Fruit fly (Drosophila melanogaster) whole organism, embryonic: ENCODE measurements around the gene CG32801.

Experiments
- CG10543 ChIP-seq: fragments of 200-800 bp; sonication (Bioruptor generic); optimal IDR thresholded peaks from 3 replicates; lab custom pipeline; 2017; ENCODE audit warnings: missing biosample characterization, mild to moderate bottlenecking, missing genetic modification characterization, moderate library complexity
- CG11085 ChIP-seq: fragments of 200-800 bp; sonication (Bioruptor generic); IDR thresholded peaks from 2 replicates; pipeline ENCODE4 v1.3.6; 2022; ENCODE audit warnings: missing biosample characterization, missing genetic modification characterization
- CG12155 ChIP-seq: fragments of 200-800 bp; sonication (Bioruptor generic); optimal IDR thresholded peaks from 3 replicates; lab custom pipeline; 2016; ENCODE audit warnings: missing biosample characterization, missing genetic modification characterization
- CG12299 ChIP-seq: fragments of 200-800 bp; sonication (Bioruptor generic); optimal IDR thresholded peaks from 2 replicates; lab custom pipeline; 2018; ENCODE audit warnings: missing biosample characterization, mild to moderate bottlenecking, missing genetic modification characterization
- CG12659 ChIP-seq: fragments of 200-800 bp; sonication (Bioruptor generic); optimal IDR thresholded peaks from 3 replicates; lab custom pipeline; 2017; ENCODE audit warnings: mild to moderate bottlenecking, missing biosample characterization, missing genetic modification reagents, missing genetic modification characterization
- CG12942 ChIP-seq: fragments of 200-800 bp; sonication (Bioruptor generic); optimal IDR thresholded peaks from 3 replicates; lab custom pipeline; 2016; ENCODE audit warnings: missing biosample characterization, missing genetic modification characterization
- CG14667 ChIP-seq: fragments of 200-800 bp; sonication (Bioruptor generic); IDR thresholded peaks from 2 replicates; pipeline ENCODE4 v1.3.6; 2022; ENCODE audit warnings: missing biosample characterization, missing genetic modification characterization
- CG15073 ChIP-seq: fragments of 200-800 bp; sonication (Bioruptor generic); optimal IDR thresholded peaks from 2 replicates; lab custom pipeline; 2016; ENCODE audit warnings: missing biosample characterization, missing genetic modification characterization
- CG15696 ChIP-seq: fragments of 200-800 bp; sonication (Bioruptor generic); optimal IDR thresholded peaks from 2 replicates; lab custom pipeline; 2019; ENCODE audit warnings: missing biosample characterization, mild to moderate bottlenecking, missing genetic modification characterization, moderate library complexity
- CG17361 ChIP-seq: fragments of 200-800 bp; sonication (Bioruptor generic); IDR thresholded peaks from 3 replicates; pipeline ENCODE4 v1.3.6; 2022; ENCODE audit warnings: missing biosample characterization, missing genetic modification characterization
- CG17829 ChIP-seq: fragments of 200-800 bp; optimal IDR thresholded peaks from 2 replicates; lab custom pipeline; 2019; ENCODE audit warnings: missing biosample characterization, mild to moderate bottlenecking, missing genetic modification characterization, moderate library complexity
- CG18011 ChIP-seq: fragments of 200-800 bp; sonication (Bioruptor generic); optimal IDR thresholded peaks from 2 replicates; lab custom pipeline; 2017; ENCODE audit warnings: missing biosample characterization, missing genetic modification characterization, mild to moderate bottlenecking, moderate library complexity, missing genotype
- CG1832 ChIP-seq: fragments of 200-800 bp; sonication (Bioruptor generic); optimal IDR thresholded peaks from 2 replicates; lab custom pipeline; 2017; ENCODE audit warnings: missing biosample characterization, mild to moderate bottlenecking, missing genetic modification characterization, inconsistent platforms
- CG31224 ChIP-seq: fragments of 200-800 bp; sonication (Bioruptor generic); IDR thresholded peaks from 2 replicates; pipeline ENCODE4 v1.3.6; 2022; ENCODE audit warnings: missing biosample characterization, missing genetic modification characterization
- CG33557 ChIP-seq: fragments of 200-800 bp; sonication (Bioruptor generic); optimal IDR thresholded peaks from 2 replicates; lab custom pipeline; 2019; ENCODE audit warnings: missing biosample characterization, mild to moderate bottlenecking, missing genetic modification characterization, moderate library complexity
- CG3995 ChIP-seq: fragments of 200-800 bp; sonication (Bioruptor generic); optimal IDR thresholded peaks from 3 replicates; lab custom pipeline; 2016; ENCODE audit warnings: missing biosample characterization, missing genetic modification characterization
- CG4617 ChIP-seq: fragments of 200-800 bp; sonication (Bioruptor generic); optimal IDR thresholded peaks from 3 replicates; lab custom pipeline; 2016; ENCODE audit warnings: missing biosample characterization, missing genetic modification characterization, borderline replicate concordance
- CG6689 ChIP-seq: fragments of 200-800 bp; sonication (Bioruptor generic); IDR thresholded peaks from 2 replicates; pipeline ENCODE4 v1.3.6; 2022; ENCODE audit warnings: missing biosample characterization, missing genetic modification characterization
- CG7271 ChIP-seq: fragments of 200-800 bp; sonication (Bioruptor generic); optimal IDR thresholded peaks from 2 replicates; lab custom pipeline; 2018; ENCODE audit warnings: missing biosample characterization, mild to moderate bottlenecking, missing genetic modification characterization, moderate library complexity
- CG8388 ChIP-seq: fragments of 200-800 bp; sonication (Bioruptor generic); optimal IDR thresholded peaks from 2 replicates; lab custom pipeline; 2019; ENCODE audit warnings: missing biosample characterization, mild to moderate bottlenecking, missing genetic modification characterization, moderate library complexity
- CG8478 ChIP-seq: fragments of >200 bp; optimal IDR thresholded peaks from 2 replicates; lab custom pipeline; 2018
- CG9215 ChIP-seq: fragments of 200-800 bp; sonication (Bioruptor generic); IDR thresholded peaks from 2 replicates; pipeline ENCODE4 v1.3.6; 2022; ENCODE audit warnings: missing biosample characterization, missing genetic modification characterization
- CHES-1-like ChIP-seq: fragments of 200-800 bp; sonication (Bioruptor generic); optimal IDR thresholded peaks from 2 replicates; lab custom pipeline; 2016; ENCODE audit warnings: missing biosample characterization, missing genetic modification characterization
- Eip74EF ChIP-seq, 2 experiments: fragments of 200-800 bp in 1 of 2; fragments of >200 bp in 1 of 2; sonication (Bioruptor generic) in 1 of 2; optimal IDR thresholded peaks; 2 replicates each; lab custom pipeline; 2017 to 2019; ENCODE audit warnings: missing biosample characterization in 2 of 2, missing genetic modification characterization in 2 of 2, mild to moderate bottlenecking in 1 of 2, moderate library complexity in 1 of 2
- Fer1 ChIP-seq: fragments of 200-800 bp; sonication (Bioruptor generic); optimal IDR thresholded peaks from 2 replicates; lab custom pipeline; 2017; ENCODE audit warnings: missing biosample characterization, mild to moderate bottlenecking, missing genetic modification characterization
- Gug ChIP-seq: fragments of 200-800 bp; sonication (Bioruptor generic); IDR thresholded peaks from 4 replicates; pipeline ENCODE4 v1.3.6; 2022; ENCODE audit warnings: missing biosample characterization, missing genetic modification characterization
- Mad ChIP-seq: fragments of 200-800 bp; sonication (Bioruptor generic); optimal IDR thresholded peaks from 2 replicates; lab custom pipeline; 2016; ENCODE audit warnings: missing biosample characterization, missing genetic modification characterization
- Med ChIP-seq: fragments of 200-800 bp; sonication (Bioruptor generic); peaks from one replicate; lab custom pipeline; 2016; ENCODE audit warnings: missing biosample characterization, missing genetic modification characterization, mild to moderate bottlenecking, inconsistent platforms, moderate library complexity
- Myb ChIP-seq: fragments of 200-800 bp; sonication (Bioruptor generic); optimal IDR thresholded peaks from 2 replicates; lab custom pipeline; 2016; ENCODE audit warnings: missing biosample characterization, missing genetic modification characterization
- Nf-YA ChIP-seq: fragments of 200-800 bp; sonication (Bioruptor generic); IDR thresholded peaks from 2 replicates; pipeline ENCODE4 v1.3.6; 2022; ENCODE audit warnings: missing biosample characterization, missing genetic modification characterization
- Oli ChIP-seq: fragments of 200-800 bp; sonication (Bioruptor generic); optimal IDR thresholded peaks from 2 replicates; lab custom pipeline; 2018; ENCODE audit warnings: missing biosample characterization, mild to moderate bottlenecking, missing genetic modification characterization, moderate library complexity
- Opbp ChIP-seq: fragments of 200-800 bp; sonication (Bioruptor generic); IDR thresholded peaks from 3 replicates; pipeline ENCODE4 v1.3.6; 2022; ENCODE audit warnings: missing biosample characterization, missing genetic modification characterization; ENCODE audit not compliant: partially characterized antibody
- Optix ChIP-seq: fragments of 200-800 bp; sonication (Bioruptor generic); IDR thresholded peaks from 3 replicates; pipeline ENCODE4 v1.3.6; 2022; ENCODE audit warnings: missing biosample characterization, missing genetic modification characterization
- Ptx1 ChIP-seq: fragments of 200-800 bp; sonication (Bioruptor generic); IDR thresholded peaks from 2 replicates; pipeline ENCODE4 v1.3.6; 2022; ENCODE audit warnings: missing biosample characterization, missing genetic modification characterization
- Sry-δ ChIP-seq: fragments of 200-800 bp; sonication (Bioruptor generic); optimal IDR thresholded peaks from 2 replicates; lab custom pipeline; 2016; ENCODE audit warnings: missing biosample characterization, missing genetic modification characterization
- bab2 ChIP-seq: fragments of 200-800 bp; sonication (Bioruptor generic); optimal IDR thresholded peaks from 2 replicates; lab custom pipeline; 2016; ENCODE audit warnings: missing biosample characterization, missing genetic modification characterization
- chif ChIP-seq, 2 experiments: fragments of 200-800 bp; sonication (Bioruptor generic); optimal IDR thresholded peaks; 3 replicates each; lab custom pipeline; 2016; ENCODE audit warnings: missing biosample characterization in 2 of 2, missing genetic modification characterization in 2 of 2
- ci ChIP-seq: fragments of 200-800 bp; sonication (Bioruptor generic); IDR thresholded peaks from 3 replicates; pipeline ENCODE4 v1.3.6; 2022; ENCODE audit warnings: missing biosample characterization, missing genetic modification characterization
- ems ChIP-seq: fragments of 200-800 bp; sonication (Bioruptor generic); optimal IDR thresholded peaks from 3 replicates; lab custom pipeline; 2016; ENCODE audit warnings: missing biosample characterization, missing genetic modification characterization
- gce ChIP-seq: fragments of 200-800 bp; sonication (Bioruptor generic); IDR thresholded peaks from 3 replicates; pipeline ENCODE4 v1.3.6; 2022; ENCODE audit warnings: missing biosample characterization, missing genetic modification characterization
- jumu ChIP-seq: fragments of 200-800 bp; sonication (Bioruptor generic); optimal IDR thresholded peaks from 3 replicates; lab custom pipeline; 2016; ENCODE audit warnings: missing biosample characterization, missing genetic modification characterization
- lilli ChIP-seq: fragments of 200-800 bp; sonication (Bioruptor generic); optimal IDR thresholded peaks from 3 replicates; lab custom pipeline; 2016; ENCODE audit warnings: missing biosample characterization, missing genetic modification characterization
- nom ChIP-seq: fragments of 200-800 bp; sonication (Bioruptor generic); optimal IDR thresholded peaks from 2 replicates; lab custom pipeline; 2017; ENCODE audit warnings: missing biosample characterization, missing genetic modification characterization, mild to moderate bottlenecking, moderate library complexity, missing genetic modification reagents
- pfk ChIP-seq: fragments of 200-800 bp; sonication (Bioruptor generic); optimal IDR thresholded peaks from 2 replicates; lab custom pipeline; 2018; ENCODE audit warnings: missing biosample characterization, mild to moderate bottlenecking, missing genetic modification characterization, moderate library complexity
- prd ChIP-seq, 3 experiments: fragments of >200 bp in 2 of 3; fragments of 200-800 bp in 1 of 3; sonication (Bioruptor generic) in 1 of 3; optimal IDR thresholded peaks in 2 of 3; IDR thresholded peaks in 1 of 3; 2 replicates in 2 of 3; 3 replicates in 1 of 3; pipeline versions ENCODE4 v1.3.6 to Lab custom; 2017 to 2022; ENCODE audit warnings: missing biosample characterization in 1 of 3, missing genetic modification characterization in 1 of 3
- slbo ChIP-seq: fragments of 200-800 bp; sonication (Bioruptor generic); IDR thresholded peaks from 2 replicates; pipeline ENCODE4 v1.3.6; 2022; ENCODE audit warnings: missing biosample characterization, missing genetic modification characterization
- slp2 ChIP-seq: fragments of 200-800 bp; sonication (Bioruptor generic); optimal IDR thresholded peaks from 2 replicates; lab custom pipeline; 2016; ENCODE audit warnings: missing biosample characterization, missing genetic modification characterization
- tap ChIP-seq: fragments of 200-800 bp; optimal IDR thresholded peaks from 3 replicates; lab custom pipeline; 2019; ENCODE audit warnings: missing biosample characterization, mild to moderate bottlenecking, missing genetic modification characterization, moderate library complexity
- zen ChIP-seq: fragments of 200-800 bp; sonication (Bioruptor generic); optimal IDR thresholded peaks from 3 replicates; lab custom pipeline; 2018; ENCODE audit warnings: missing biosample characterization, mild to moderate bottlenecking, missing genetic modification characterization, moderate library complexity

CG32801 gene

DNA sequence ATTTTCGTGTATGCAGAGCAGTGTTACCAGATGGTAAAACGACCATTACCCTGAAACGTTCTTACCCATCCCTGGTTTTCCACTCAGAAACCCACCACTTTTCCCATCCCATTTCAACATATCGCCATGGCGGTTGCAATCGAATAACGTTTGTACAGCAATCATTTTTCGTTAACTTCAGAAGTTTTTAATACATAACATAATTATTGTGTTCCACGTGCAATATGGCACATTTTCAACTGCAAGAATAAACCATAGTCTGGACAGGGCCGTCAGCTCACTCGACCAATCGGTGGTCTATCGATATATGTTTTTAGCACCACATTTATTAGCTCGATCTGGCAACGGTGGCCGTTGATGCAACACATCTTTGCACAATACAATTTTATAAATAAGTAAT is 13.1 kb downstream of the CG32801 start, which contains the start of the genes trr and mRpL16 (continued):
- TF ChIP-seq CG12659: peak; percentile 84
- peak; percentile 31; the same call in 1 of the 2 replicates for TF ChIP-seq CG14667
- TF ChIP-seq lilli (GFP tag; lab: Kevin White, UChicago): peak; percentile 49
- 0 out of 3 replicates have a peak, but pooled peaks have one; percentile 40 for TF ChIP-seq Optix (GFP tag; lab: Robert Waterston, UW)
- TF ChIP-seq CG9215 (GFP tag; lab: Robert Waterston, UW): peak; percentile 44; the same call in 1 of the 2 replicates
- peak; percentile 44 for TF ChIP-seq CG15696
- TF ChIP-seq CG15073: no peak
- peak; percentile 26 for TF ChIP-seq CG8388
- peak; percentile 13 for TF ChIP-seq zen (tag; lab: Kevin White, UChicago)
- TF ChIP-seq Ptx1 (GFP tag; lab: Robert Waterston, UW): peak; percentile 39; the same call in 1 of the 2 replicates
- TF ChIP-seq Fer1: peak; percentile 53
- peak; percentile 58 for TF ChIP-seq Mad (GFP tag; lab: Kevin White, UChicago)
- peak; percentile 44 for TF ChIP-seq CHES-1-like (GFP tag; lab: Kevin White, UChicago)
- TF ChIP-seq CG17361 (GFP tag; lab: Robert Waterston, UW): no peak; the same call in 2 of the 3 replicates
- peak; percentile 29 for TF ChIP-seq CG18011 (GFP tag; lab: Kevin White, UChicago)
- no peak for TF ChIP-seq CG10543
- peak; percentile 64 for TF ChIP-seq slbo
- TF ChIP-seq Med (GFP tag; lab: Kevin White, UChicago): peak; percentile 93
- peak; percentile 14 for TF ChIP-seq CG7271 (tag; lab: Kevin White, UChicago)
- peak; percentile 38 for TF ChIP-seq bab2
- peak; percentile 52; the same call in 2 of the 3 replicates for TF ChIP-seq Opbp (GFP tag; lab: Robert Waterston, UW)
- TF ChIP-seq chif (GFP tag; optimal IDR thresholded peaks at IDR 0.05; lab: Kevin White, UChicago): peak in 1 of 2 experiments; percentile 28
- no peak for TF ChIP-seq nom (GFP tag; lab: Kevin White, UChicago)
- TF ChIP-seq CG12942 (GFP tag; lab: Kevin White, UChicago): peak; percentile 6
- peak; percentile 18 for TF ChIP-seq Myb (GFP tag; lab: Kevin White, UChicago)
- no peak for TF ChIP-seq tap
- TF ChIP-seq slp2: peak; percentile 33
- TF ChIP-seq jumu: peak; percentile 49
- peak; percentile 21; the same call in 1 of the 3 replicates for TF ChIP-seq gce (GFP tag; lab: Robert Waterston, UW)
- TF ChIP-seq CG12299 (tag; lab: Kevin White, UChicago): peak; percentile 39
- TF ChIP-seq ci (GFP tag; lab: Robert Waterston, UW): 0 out of 3 replicates have a peak, but pooled peaks have one; percentile 43
- no peak for TF ChIP-seq Eip74EF (GFP tag; optimal IDR thresholded peaks at IDR 0.05; lab: Kevin White, UChicago)
- TF ChIP-seq, all 482 proteins: peak for 184

- peak; percentile 58 for TF ChIP-seq CG1832 (GFP tag; lab: Kevin White, UChicago)
- no peak for TF ChIP-seq CG33557 (GFP tag; lab: Kevin White, UChicago)
- peak; percentile 76 for TF ChIP-seq CG8478 (lab: Kevin White, UChicago)
These were observed 22.2 kb downstream of the CG32801 start for dm6 chrX:1880779-1881178.

- TF ChIP-seq prd (optimal IDR thresholded peaks at IDR 0.05; lab: Kevin White, UChicago) (no peak), prd (GFP tag; IDR thresholded peaks at IDR 0.05; lab: Robert Waterston, UW) (peak; percentile 61), CG12155 (peak; percentile 11), Sry-δ (peak; percentile 52), CG4617 (GFP tag; lab: Kevin White, UChicago) (peak; percentile 45), Nf-YA (GFP tag; lab: Robert Waterston, UW) (no peak; the same call in 1 of the 2 replicates), Oli (tag; lab: Kevin White, UChicago) (peak; percentile 17), CG3995 (GFP tag; lab: Kevin White, UChicago) (peak; percentile 30), CG12942 (GFP tag; lab: Kevin White, UChicago) (peak; percentile 23), pfk (GFP tag; lab: Kevin White, UChicago) (no peak), CG31224 (GFP tag; lab: Robert Waterston, UW) (peak; percentile 87), CG11085 (GFP tag; lab: Robert Waterston, UW) (0 out of 2 replicates have a peak, but pooled peaks have one; percentile 14), CG6689 (peak; percentile 25; the same call in 1 of the 2 replicates), CG17829 (tag; lab: Kevin White, UChicago) (peak; percentile 9), Gug (GFP tag; lab: Robert Waterston, UW) (peak; percentile 37; the same call in 2 of the 4 replicates), ems (GFP tag; lab: Kevin White, UChicago) (peak; percentile 19)
These were observed 22.8 kb downstream of the CG32801 start, which contains the start of gene Coa8 for dm6 chrX:1880139-1880556. Gene Coa8, plus strand, starts transcription at chrX:1880282.
